Worm (Caenorhabditis elegans) whole organism, L1 larva: ENCODE data around the gene ethe-1.

Experiments
- C04F5.9 ChIP-seq: sonication (generic microtip); optimal IDR thresholded peaks from 2 replicates; lab custom pipeline; 2016; ENCODE audit warnings: missing genetic modification characterization, missing compliant biosample characterization
- C16A3.4 ChIP-seq: fragments of 150-350 bp; optimal IDR thresholded peaks from 2 replicates; lab custom pipeline; 2014; ENCODE audit warnings: missing biosample characterization, missing genetic modification characterization
- C34B4.2 ChIP-seq: sonication (generic microtip); optimal IDR thresholded peaks from 2 replicates; lab custom pipeline; 2017; ENCODE audit warnings: mild to moderate bottlenecking, missing genetic modification characterization, missing compliant biosample characterization
- alr-1 ChIP-seq: fragments of 200-800 bp; sonication (Bioruptor generic); optimal IDR thresholded peaks from 2 replicates; lab custom pipeline; 2018; ENCODE audit warnings: borderline replicate concordance, mild to moderate bottlenecking, missing genetic modification characterization, missing compliant biosample characterization
- aly-2 ChIP-seq: fragments of 150-350 bp; optimal IDR thresholded peaks from 2 replicates; lab custom pipeline; 2014; ENCODE audit warnings: missing biosample characterization, missing genetic modification characterization
- blmp-1 ChIP-seq: fragments of 150-350 bp; optimal IDR thresholded peaks from 2 replicates; lab custom pipeline; 2014; ENCODE audit warnings: missing biosample characterization, missing genetic modification characterization
- ceh-82 ChIP-seq, 3 experiments: fragments of 150-350 bp in 1 of 3; sonication (generic microtip) in 2 of 3; optimal IDR thresholded peaks; 2 replicates each; lab custom pipeline; 2014 to 2017; ENCODE audit warnings: missing biosample characterization in 3 of 3, missing genetic modification characterization in 3 of 3
- ceh-90 ChIP-seq: sonication (generic microtip); optimal IDR thresholded peaks from 2 replicates; lab custom pipeline; 2016; ENCODE audit warnings: missing genetic modification characterization, missing compliant biosample characterization
- ces-1 ChIP-seq: fragments of 150-350 bp; optimal IDR thresholded peaks from 2 replicates; lab custom pipeline; 2014; ENCODE audit warnings: missing biosample characterization, missing genetic modification reagents, missing genetic modification characterization
- dsc-1 ChIP-seq: sonication (generic microtip); optimal IDR thresholded peaks from 2 replicates; lab custom pipeline; 2016; ENCODE audit warnings: mild to moderate bottlenecking, missing genetic modification characterization, missing compliant biosample characterization
- efl-3 ChIP-seq: fragments of 200-800 bp; sonication (Bioruptor generic); optimal IDR thresholded peaks from 2 replicates; lab custom pipeline; 2018; ENCODE audit warnings: mild to moderate bottlenecking, missing genetic modification characterization, missing compliant biosample characterization
- elt-3 ChIP-seq, 6 experiments: fragments of 150-350 bp in 1 of 6; sonication (generic microtip); optimal IDR thresholded peaks; 2 replicates each; lab custom pipeline; 2017 to 2018; ENCODE audit warnings: missing biosample characterization in 6 of 6, missing genetic modification characterization in 6 of 6, inconsistent platforms in 1 of 6
- ets-5 ChIP-seq: fragments of 200-800 bp; sonication (Bioruptor generic); IDR thresholded peaks from 2 replicates; pipeline ENCODE4 v1.3.6; 2022; ENCODE audit warnings: missing genetic modification characterization, missing compliant biosample characterization
- fkh-8 ChIP-seq: sonication (generic microtip); optimal IDR thresholded peaks from 2 replicates; lab custom pipeline; 2016; ENCODE audit warnings: mild to moderate bottlenecking, missing genetic modification characterization, missing compliant biosample characterization
- grh-1 ChIP-seq: fragments of 200-800 bp; sonication (Bioruptor generic); IDR thresholded peaks from 2 replicates; pipeline ENCODE4 v1.3.6; 2022; ENCODE audit warnings: missing genetic modification reagents, missing genetic modification characterization, missing compliant biosample characterization
- hlh-17 ChIP-seq: fragments of 200-800 bp; sonication (Bioruptor generic); optimal IDR thresholded peaks from 2 replicates; lab custom pipeline; 2018; ENCODE audit warnings: missing genetic modification characterization, mild to moderate bottlenecking, missing compliant biosample characterization, moderate library complexity, borderline replicate concordance
- irx-1 ChIP-seq: sonication (generic microtip); optimal IDR thresholded peaks from 2 replicates; lab custom pipeline; 2016; ENCODE audit warnings: missing genetic modification characterization, missing compliant biosample characterization
- isw-1 ChIP-seq: fragments of 200-800 bp; sonication (Bioruptor generic); IDR thresholded peaks from 2 replicates; pipeline ENCODE4 v1.3.6; 2022; ENCODE audit warnings: missing genetic modification characterization, missing compliant biosample characterization
- jun-1 ChIP-seq: fragments of 150-350 bp; optimal IDR thresholded peaks from 2 replicates; lab custom pipeline; 2014; ENCODE audit warnings: missing biosample characterization, missing genetic modification reagents, missing genetic modification characterization
- lin-13 ChIP-seq: fragments of 150-350 bp; optimal IDR thresholded peaks from 2 replicates; lab custom pipeline; 2014; ENCODE audit warnings: missing biosample characterization, missing genetic modification reagents, missing genetic modification characterization
- lin-14 ChIP-seq: fragments of 200-800 bp; sonication (Bioruptor generic); optimal IDR thresholded peaks from 2 replicates; lab custom pipeline; 2018; ENCODE audit warnings: mild to moderate bottlenecking, missing genetic modification characterization, moderate library complexity, missing compliant biosample characterization
- lin-15B ChIP-seq: fragments of 150-350 bp; sonication (generic microtip); optimal IDR thresholded peaks from 3 replicates; lab custom pipeline; 2014; ENCODE audit warnings: missing biosample characterization, missing genetic modification characterization
- lin-39 ChIP-seq: fragments of 150-350 bp; optimal IDR thresholded peaks from 2 replicates; lab custom pipeline; 2014; ENCODE audit warnings: missing biosample characterization, missing genetic modification reagents, missing genetic modification characterization
- lir-3 ChIP-seq: sonication (generic microtip); optimal IDR thresholded peaks from 2 replicates; lab custom pipeline; 2016; ENCODE audit warnings: mild to moderate bottlenecking, missing genetic modification characterization, moderate library complexity, missing compliant biosample characterization; ENCODE audit not compliant: poor library complexity
- mab-9 ChIP-seq: fragments of 200-800 bp; sonication (Bioruptor generic); IDR thresholded peaks from 2 replicates; pipeline ENCODE4 v1.3.6; 2022; ENCODE audit warnings: missing genetic modification reagents, missing genetic modification characterization, missing compliant biosample characterization
- mdl-1 ChIP-seq, 2 experiments: fragments of 150-350 bp; optimal IDR thresholded peaks; 2 replicates each; lab custom pipeline; 2014 to 2017; ENCODE audit warnings: missing biosample characterization in 2 of 2, missing genetic modification characterization in 2 of 2, inconsistent platforms in 1 of 2
- mef-2 ChIP-seq: fragments of 150-350 bp; optimal IDR thresholded peaks from 2 replicates; lab custom pipeline; 2014; ENCODE audit warnings: missing biosample characterization, missing genetic modification characterization
- nhr-11 ChIP-seq: fragments of 150-350 bp; optimal IDR thresholded peaks from 2 replicates; lab custom pipeline; 2014; ENCODE audit warnings: missing biosample characterization, missing genetic modification characterization
- nhr-19 ChIP-seq: fragments of 200-800 bp; sonication (Bioruptor generic); conservative IDR thresholded peaks from 2 replicates; pipeline ENCODE4 v1.3.6; 2022; ENCODE audit warnings: missing genetic modification characterization, missing compliant biosample characterization
- nhr-28 ChIP-seq: fragments of 150-350 bp; optimal IDR thresholded peaks from 2 replicates; lab custom pipeline; 2014; ENCODE audit warnings: missing biosample characterization, missing genetic modification characterization
- nhr-47 ChIP-seq: sonication (generic microtip); optimal IDR thresholded peaks from 2 replicates; lab custom pipeline; 2016; ENCODE audit warnings: mild to moderate bottlenecking, missing genetic modification characterization, moderate library complexity, missing compliant biosample characterization
- nhr-71 ChIP-seq: sonication (generic microtip); optimal IDR thresholded peaks from 2 replicates; lab custom pipeline; 2016; ENCODE audit warnings: mild to moderate bottlenecking, missing genetic modification characterization, moderate library complexity, missing compliant biosample characterization
- nhr-85 ChIP-seq: sonication (generic microtip); peaks from one replicate; lab custom pipeline; 2016; ENCODE audit warnings: missing genetic modification characterization, inconsistent platforms, missing compliant biosample characterization
- nhr-90 ChIP-seq: sonication (generic microtip); optimal IDR thresholded peaks from 2 replicates; lab custom pipeline; 2016; ENCODE audit warnings: mild to moderate bottlenecking, missing genetic modification characterization, missing compliant biosample characterization; ENCODE audit not compliant: poor library complexity
- pag-3 ChIP-seq: sonication (generic microtip); optimal IDR thresholded peaks from 2 replicates; lab custom pipeline; 2017; ENCODE audit warnings: missing genetic modification characterization, mild to moderate bottlenecking, missing compliant biosample characterization, antibody characterized with exemption, borderline replicate concordance; ENCODE audit not compliant: insufficient read depth
- pax-3 ChIP-seq: fragments of 200-800 bp; sonication (Bioruptor generic); optimal IDR thresholded peaks from 2 replicates; lab custom pipeline; 2018; ENCODE audit warnings: mild to moderate bottlenecking, missing genetic modification characterization, moderate library complexity, missing compliant biosample characterization
- pqm-1 ChIP-seq: sonication (generic microtip); optimal IDR thresholded peaks from 3 replicates; lab custom pipeline; 2017; ENCODE audit warnings: missing biosample characterization, missing genetic modification characterization
- rnt-1 ChIP-seq: sonication (generic microtip); optimal IDR thresholded peaks from 2 replicates; lab custom pipeline; 2016; ENCODE audit warnings: mild to moderate bottlenecking, missing genetic modification characterization, moderate library complexity, missing compliant biosample characterization
- skn-1 ChIP-seq: fragments of 150-350 bp; optimal IDR thresholded peaks from 2 replicates; lab custom pipeline; 2014; ENCODE audit warnings: missing biosample characterization, missing genetic modification characterization
- snpc-4 ChIP-seq: fragments of 150-350 bp; optimal IDR thresholded peaks from 2 replicates; lab custom pipeline; 2014; ENCODE audit warnings: missing biosample characterization, missing genetic modification characterization
- snu-23 ChIP-seq: sonication (generic microtip); optimal IDR thresholded peaks from 2 replicates; lab custom pipeline; 2016; ENCODE audit warnings: missing genetic modification characterization, missing compliant biosample characterization
- sox-4 ChIP-seq: sonication (generic microtip); optimal IDR thresholded peaks from 2 replicates; lab custom pipeline; 2016; ENCODE audit warnings: missing genetic modification characterization, missing compliant biosample characterization
- sup-37 ChIP-seq: fragments of 200-800 bp; sonication (Bioruptor generic); optimal IDR thresholded peaks from 2 replicates; lab custom pipeline; 2018; ENCODE audit warnings: mild to moderate bottlenecking, missing genetic modification characterization, missing compliant biosample characterization
- tbx-2 ChIP-seq: sonication (generic microtip); optimal IDR thresholded peaks from 2 replicates; lab custom pipeline; 2016; ENCODE audit warnings: missing genetic modification characterization, missing compliant biosample characterization
- tlp-1 ChIP-seq: fragments of 150-350 bp; optimal IDR thresholded peaks from 2 replicates; lab custom pipeline; 2014; ENCODE audit warnings: missing biosample characterization, missing genetic modification characterization
- unc-130 ChIP-seq: fragments of 150-350 bp; optimal IDR thresholded peaks from 2 replicates; lab custom pipeline; 2017; ENCODE audit warnings: missing biosample characterization, missing genetic modification characterization, inconsistent platforms
- unc-30 ChIP-seq: sonication (generic microtip); optimal IDR thresholded peaks from 2 replicates; lab custom pipeline; 2017; ENCODE audit warnings: missing biosample characterization, missing genetic modification characterization
- unc-98 ChIP-seq: fragments of 200-800 bp; sonication (Bioruptor generic); IDR thresholded peaks from 2 replicates; pipeline ENCODE4 v1.3.6; 2022; ENCODE audit warnings: missing genetic modification characterization, missing compliant biosample characterization
- vab-15 ChIP-seq: sonication (generic microtip); optimal IDR thresholded peaks from 2 replicates; lab custom pipeline; 2017; ENCODE audit warnings: missing genotype, mild to moderate bottlenecking, missing genetic modification characterization, missing compliant biosample characterization
- xbp-1 ChIP-seq: sonication (generic microtip); optimal IDR thresholded peaks from 2 replicates; lab custom pipeline; 2016; ENCODE audit warnings: missing genetic modification characterization, missing compliant biosample characterization
- zag-1 ChIP-seq: fragments of 150-350 bp; optimal IDR thresholded peaks from 2 replicates; lab custom pipeline; 2014; ENCODE audit warnings: missing biosample characterization, missing genetic modification characterization
- zip-4 ChIP-seq: fragments of 200-800 bp; sonication (Bioruptor generic); optimal IDR thresholded peaks from 2 replicates; lab custom pipeline; 2018; ENCODE audit warnings: mild to moderate bottlenecking, missing genetic modification characterization, moderate library complexity, missing compliant biosample characterization
- ztf-11 ChIP-seq, 2 experiments: sonication (generic microtip); optimal IDR thresholded peaks; 2 replicates each; lab custom pipeline; 2016 to 2017; ENCODE audit warnings: missing genetic modification characterization in 2 of 2, missing biosample characterization in 1 of 2, missing compliant biosample characterization in 1 of 2

Gene ethe-1

ce11 chrIV:9516831-9517230 lies 8.3 kb upstream of the ethe-1 start, which contains the start of gene C33A12.19:
Gene C33A12.19, plus strand, starts transcription at chrIV:9516999.
- peak; percentile 28 for TF ChIP-seq tbx-2 (tag; lab: Kevin White, UChicago)
- TF ChIP-seq efl-3 (GFP tag; lab: Kevin White, UChicago): no peak
- peak; percentile 49 for TF ChIP-seq nhr-90 (tag; lab: Kevin White, UChicago)
- peak; percentile 46 for TF ChIP-seq snu-23
- no peak for TF ChIP-seq pax-3 (tag; lab: Kevin White, UChicago)
- TF ChIP-seq ceh-90 (tag; lab: Kevin White, UChicago): no peak
- TF ChIP-seq nhr-47 (tag; lab: Kevin White, UChicago): no peak
- no peak for TF ChIP-seq xbp-1 (tag; lab: Kevin White, UChicago)
- peak; percentile 83 for TF ChIP-seq nhr-85
- no peak for TF ChIP-seq isw-1 (GFP tag; lab: Robert Waterston, UW)
- no peak for TF ChIP-seq alr-1 (tag; lab: Kevin White, UChicago)
- TF ChIP-seq nhr-19 (GFP tag; lab: Robert Waterston, UW): peak; percentile 41
- no peak for TF ChIP-seq jun-1 (tag; lab: Kevin White, UChicago)
- TF ChIP-seq C16A3.4: peak; percentile 3
- no peak for TF ChIP-seq pqm-1 (tag; lab: Kevin White, UChicago)
- TF ChIP-seq unc-98: no peak
- no peak for TF ChIP-seq lin-13 (GFP tag; lab: Kevin White, UChicago)
- TF ChIP-seq irx-1 (tag; lab: Kevin White, UChicago): no peak
- no peak for TF ChIP-seq fkh-8 (tag; lab: Kevin White, UChicago)
- no peak for TF ChIP-seq hlh-17 (GFP tag; lab: Kevin White, UChicago)
- no peak for TF ChIP-seq lin-39 (tag; lab: Kevin White, UChicago)
- TF ChIP-seq unc-30 (tag; lab: Kevin White, UChicago): no peak
- TF ChIP-seq blmp-1: peak; percentile 65
- TF ChIP-seq snpc-4 (tag; lab: Kevin White, UChicago): no peak
- TF ChIP-seq ets-5 (GFP tag; lab: Robert Waterston, UW): no peak
- TF ChIP-seq nhr-28 (tag; lab: Kevin White, UChicago): no peak
- peak; percentile 57 for TF ChIP-seq grh-1
- TF ChIP-seq lin-15B (tag; lab: Kevin White, UChicago): no peak
- no peak for TF ChIP-seq rnt-1 (tag; lab: Kevin White, UChicago)
- TF ChIP-seq nhr-71 (tag; lab: Kevin White, UChicago): peak; percentile 66
- no peak for TF ChIP-seq aly-2 (tag; lab: Kevin White, UChicago)
- TF ChIP-seq ceh-82 (tag; optimal IDR thresholded peaks at IDR 0.05; lab: Kevin White, UChicago): no peak
- no peak for TF ChIP-seq sox-4 (tag; lab: Kevin White, UChicago)
- no peak for TF ChIP-seq ces-1 (GFP tag; lab: Kevin White, UChicago)
- TF ChIP-seq elt-3 (tag; optimal IDR thresholded peaks at IDR 0.05; lab: Kevin White, UChicago): peak in 5 of 6 experiments; percentile 38 to 75 (median 62)
- no peak for TF ChIP-seq mdl-1 (tag; optimal IDR thresholded peaks at IDR 0.05; lab: Kevin White, UChicago)
- TF ChIP-seq nhr-11 (tag; lab: Kevin White, UChicago): no peak
- peak; percentile 68 for TF ChIP-seq lin-14
- no peak for TF ChIP-seq unc-130 (tag; lab: Kevin White, UChicago)
- no peak for TF ChIP-seq tlp-1
- no peak for TF ChIP-seq mab-9 (GFP tag; lab: Robert Waterston, UW)
- TF ChIP-seq C04F5.9 (tag; lab: Kevin White, UChicago): no peak
- TF ChIP-seq skn-1 (tag; lab: Kevin White, UChicago): no peak
- no peak for TF ChIP-seq ztf-11 (tag; optimal IDR thresholded peaks at IDR 0.05; lab: Kevin White, UChicago)
- no peak for TF ChIP-seq sup-37 (GFP tag; lab: Kevin White, UChicago)
- TF ChIP-seq vab-15 (tag; lab: Kevin White, UChicago): no peak
- no peak for TF ChIP-seq dsc-1 (tag; lab: Kevin White, UChicago)
- TF ChIP-seq pag-3: no peak
- no peak for TF ChIP-seq zag-1 (tag; lab: Kevin White, UChicago)
- TF ChIP-seq C34B4.2: no peak
- TF ChIP-seq lir-3 (tag; lab: Kevin White, UChicago): no peak
- TF ChIP-seq zip-4 (GFP tag; lab: Kevin White, UChicago): no peak
- TF ChIP-seq mef-2 (tag; lab: Kevin White, UChicago): no peak
